Fruit fly (Drosophila melanogaster) whole organism, embryonic: ENCODE data around the gene CSN5.
A peak's percentile ranks its signal among the peaks of the same experiment; 100 is the strongest.

Experiments
- Awh ChIP-seq: fragments of 200-800 bp; sonication (Bioruptor generic); IDR thresholded peaks from 2 replicates; pipeline ENCODE4, ENCODE4 v1.3.6; 2022; ENCODE audit warnings: missing biosample characterization, missing genetic modification characterization
- C15 ChIP-seq: fragments of 200-800 bp; sonication (Bioruptor generic); IDR thresholded peaks from 3 replicates; pipeline ENCODE4 v1.3.6; 2022; ENCODE audit warnings: missing biosample characterization, missing genetic modification characterization
- CG10431 ChIP-seq: fragments of 200-800 bp; sonication (Bioruptor generic); optimal IDR thresholded peaks from 3 replicates; lab custom pipeline; 2018; ENCODE audit warnings: missing biosample characterization, mild to moderate bottlenecking, missing genetic modification characterization
- CG11560 ChIP-seq: fragments of 200-800 bp; sonication (Bioruptor generic); IDR thresholded peaks from 3 replicates; pipeline ENCODE4 v1.3.6; 2022; ENCODE audit warnings: missing biosample characterization, missing genetic modification characterization
- CG15514 ChIP-seq: fragments of 200-800 bp; sonication (Bioruptor generic); optimal IDR thresholded peaks from 3 replicates; lab custom pipeline; 2017; ENCODE audit warnings: missing biosample characterization, missing genetic modification characterization, mild to moderate bottlenecking, moderate library complexity, missing genetic modification reagents
- CG30431 ChIP-seq: fragments of 200-800 bp; sonication (Bioruptor generic); optimal IDR thresholded peaks from 2 replicates; lab custom pipeline; 2017; ENCODE audit warnings: missing biosample characterization, missing genetic modification characterization
- CG3995 ChIP-seq: fragments of 200-800 bp; sonication (Bioruptor generic); optimal IDR thresholded peaks from 3 replicates; lab custom pipeline; 2016; ENCODE audit warnings: missing biosample characterization, missing genetic modification characterization
- CG4328 ChIP-seq: fragments of 200-800 bp; sonication (Bioruptor generic); optimal IDR thresholded peaks from 3 replicates; lab custom pipeline; 2017; ENCODE audit warnings: missing biosample characterization, missing genetic modification reagents, missing genetic modification characterization
- CG4854 ChIP-seq: fragments of 200-800 bp; sonication (Bioruptor generic); optimal IDR thresholded peaks from 2 replicates; lab custom pipeline; 2016; ENCODE audit warnings: missing biosample characterization, missing genetic modification characterization, inconsistent platforms
- CG7786 ChIP-seq: fragments of 200-800 bp; sonication (Bioruptor generic); optimal IDR thresholded peaks from 2 replicates; lab custom pipeline; 2016; ENCODE audit warnings: missing biosample characterization, missing genetic modification characterization
- CG8478 ChIP-seq: fragments of >200 bp; optimal IDR thresholded peaks from 2 replicates; lab custom pipeline; 2018
- CG9437 ChIP-seq: fragments of 200-800 bp; sonication (Bioruptor generic); optimal IDR thresholded peaks from 2 replicates; lab custom pipeline; 2018; ENCODE audit warnings: missing biosample characterization, mild to moderate bottlenecking, missing genetic modification characterization
- Dip2 ChIP-seq: fragments of 200-800 bp; sonication (Bioruptor generic); IDR thresholded peaks from 2 replicates; pipeline ENCODE4 v1.3.6; 2022; ENCODE audit warnings: missing biosample characterization, missing genetic modification characterization
- Doc3 ChIP-seq: fragments of 200-800 bp; sonication (Bioruptor generic); IDR thresholded peaks from 3 replicates; pipeline ENCODE4 v1.3.6; 2022; ENCODE audit warnings: missing biosample characterization, missing genetic modification characterization; ENCODE audit not compliant: partially characterized antibody
- E2f2 ChIP-seq: fragments of 200-800 bp; sonication (Bioruptor generic); IDR thresholded peaks from 2 replicates; pipeline ENCODE4 v1.3.6; 2022; ENCODE audit warnings: missing biosample characterization, missing genetic modification characterization
- Ets65A ChIP-seq: fragments of 200-800 bp; sonication (Bioruptor generic); peaks from one replicate; lab custom pipeline; 2016; ENCODE audit warnings: missing biosample characterization, missing genetic modification characterization
- Hey ChIP-seq: fragments of 200-800 bp; sonication (Bioruptor generic); optimal IDR thresholded peaks from 3 replicates; lab custom pipeline; 2018; ENCODE audit warnings: missing biosample characterization, mild to moderate bottlenecking, missing genetic modification characterization
- MBD-R2 ChIP-seq: fragments of 200-800 bp; sonication (Bioruptor generic); IDR thresholded peaks from 2 replicates; pipeline ENCODE4 v1.3.6; 2022; ENCODE audit warnings: missing biosample characterization, missing genetic modification characterization
- Mad ChIP-seq: fragments of 200-800 bp; sonication (Bioruptor generic); optimal IDR thresholded peaks from 2 replicates; lab custom pipeline; 2016; ENCODE audit warnings: missing biosample characterization, missing genetic modification characterization
- Med ChIP-seq: fragments of 200-800 bp; sonication (Bioruptor generic); peaks from one replicate; lab custom pipeline; 2016; ENCODE audit warnings: missing biosample characterization, missing genetic modification characterization, mild to moderate bottlenecking, inconsistent platforms, moderate library complexity
- Nf-YB ChIP-seq: fragments of 200-800 bp; sonication (Bioruptor generic); optimal IDR thresholded peaks from 3 replicates; lab custom pipeline; 2019; ENCODE audit warnings: missing biosample characterization, mild to moderate bottlenecking, missing genetic modification characterization, moderate library complexity
- Oli ChIP-seq: fragments of 200-800 bp; sonication (Bioruptor generic); optimal IDR thresholded peaks from 2 replicates; lab custom pipeline; 2018; ENCODE audit warnings: missing biosample characterization, mild to moderate bottlenecking, missing genetic modification characterization, moderate library complexity
- Rfx ChIP-seq: fragments of 200-800 bp; sonication (Bioruptor generic); IDR thresholded peaks from 2 replicates; pipeline ENCODE4 v1.3.6; 2022; ENCODE audit warnings: missing biosample characterization, missing genetic modification characterization
- Scr ChIP-seq: fragments of 200-800 bp; sonication (Bioruptor generic); IDR thresholded peaks from 2 replicates; pipeline ENCODE4 v1.3.6; 2022; ENCODE audit warnings: missing biosample characterization, missing genetic modification characterization; ENCODE audit not compliant: partially characterized antibody
- Usf ChIP-seq: fragments of 200-800 bp; sonication (Bioruptor generic); optimal IDR thresholded peaks from 2 replicates; lab custom pipeline; 2017; ENCODE audit warnings: missing genotype, missing biosample characterization, missing genetic modification characterization
- az2 ChIP-seq: fragments of 200-800 bp; sonication (Bioruptor generic); optimal IDR thresholded peaks from 3 replicates; lab custom pipeline; 2016; ENCODE audit warnings: missing biosample characterization, missing genetic modification characterization
- bsh ChIP-seq, 2 experiments: fragments of 200-800 bp; sonication (Bioruptor generic); optimal IDR thresholded peaks; 2 replicates each; lab custom pipeline; 2017 to 2018; ENCODE audit warnings: mild to moderate bottlenecking in 2 of 2, missing biosample characterization in 2 of 2, missing genetic modification characterization in 2 of 2, moderate library complexity in 1 of 2
- cad ChIP-seq: fragments of >200 bp; optimal IDR thresholded peaks from 2 replicates; lab custom pipeline; 2017; ENCODE audit warnings: missing biosample characterization, missing genetic modification characterization
- chif ChIP-seq, 2 experiments: fragments of 200-800 bp; sonication (Bioruptor generic); optimal IDR thresholded peaks; 3 replicates each; lab custom pipeline; 2016; ENCODE audit warnings: missing biosample characterization in 2 of 2, missing genetic modification characterization in 2 of 2
- emc ChIP-seq: fragments of 200-800 bp; sonication (Bioruptor generic); optimal IDR thresholded peaks from 2 replicates; lab custom pipeline; 2016; ENCODE audit warnings: missing biosample characterization, missing genetic modification characterization
- eyg ChIP-seq: fragments of 200-800 bp; sonication (Bioruptor generic); optimal IDR thresholded peaks from 3 replicates; lab custom pipeline; 2016; ENCODE audit warnings: missing biosample characterization, missing genetic modification characterization
- fd96Cb ChIP-seq: fragments of 200-800 bp; sonication (Bioruptor generic); optimal IDR thresholded peaks from 2 replicates; lab custom pipeline; 2018; ENCODE audit warnings: missing biosample characterization, mild to moderate bottlenecking, missing genetic modification characterization, moderate library complexity
- gcm2 ChIP-seq: fragments of 200-800 bp; sonication (Bioruptor generic); optimal IDR thresholded peaks from 2 replicates; lab custom pipeline; 2016; ENCODE audit warnings: missing biosample characterization, missing genetic modification characterization
- gsb ChIP-seq: fragments of 200-800 bp; sonication (Bioruptor generic); IDR thresholded peaks from 2 replicates; pipeline ENCODE4 v1.3.6; 2022; ENCODE audit warnings: missing biosample characterization, missing genetic modification characterization
- her ChIP-seq: fragments of 200-800 bp; sonication (Bioruptor generic); optimal IDR thresholded peaks from 2 replicates; lab custom pipeline; 2016; ENCODE audit warnings: missing biosample characterization, missing genetic modification characterization
- hth ChIP-seq: fragments of >200 bp; optimal IDR thresholded peaks from 2 replicates; lab custom pipeline; 2017; ENCODE audit warnings: inconsistent platforms
- pho ChIP-seq: fragments of 200-800 bp; sonication (Bioruptor generic); optimal IDR thresholded peaks from 2 replicates; lab custom pipeline; 2016; ENCODE audit warnings: missing biosample characterization, missing genetic modification characterization
- prd ChIP-seq, 3 experiments: fragments of >200 bp in 2 of 3; fragments of 200-800 bp in 1 of 3; sonication (Bioruptor generic) in 1 of 3; optimal IDR thresholded peaks in 2 of 3; IDR thresholded peaks in 1 of 3; 2 replicates in 2 of 3; 3 replicates in 1 of 3; pipeline versions ENCODE4 v1.3.6 to Lab custom; 2017 to 2022; ENCODE audit warnings: missing biosample characterization in 1 of 3, missing genetic modification characterization in 1 of 3
- slp2 ChIP-seq: fragments of 200-800 bp; sonication (Bioruptor generic); optimal IDR thresholded peaks from 2 replicates; lab custom pipeline; 2016; ENCODE audit warnings: missing biosample characterization, missing genetic modification characterization
- tna ChIP-seq: fragments of 200-800 bp; sonication (Bioruptor generic); IDR thresholded peaks from 2 replicates; pipeline ENCODE4 v1.3.6; 2022; ENCODE audit warnings: missing biosample characterization, missing genetic modification characterization; ENCODE audit not compliant: partially characterized antibody
- toy ChIP-seq: fragments of 200-800 bp; sonication (Bioruptor generic); IDR thresholded peaks from 2 replicates; pipeline ENCODE4 v1.3.6; 2022; ENCODE audit warnings: missing biosample characterization, missing genetic modification characterization
- twi ChIP-seq: fragments of 200-800 bp; optimal IDR thresholded peaks from 2 replicates; lab custom pipeline; 2019; ENCODE audit warnings: missing biosample characterization, mild to moderate bottlenecking, missing genetic modification characterization, moderate library complexity
- unc-4 ChIP-seq: fragments of 200-800 bp; sonication (Bioruptor generic); IDR thresholded peaks from 2 replicates; pipeline ENCODE4 v1.3.6; 2022; ENCODE audit warnings: missing biosample characterization, missing genetic modification characterization; ENCODE audit not compliant: partially characterized antibody
- vfl ChIP-seq: fragments of 200-800 bp; sonication (Bioruptor generic); optimal IDR thresholded peaks from 2 replicates; lab custom pipeline; 2016; ENCODE audit warnings: missing biosample characterization, missing genetic modification characterization
- wdn ChIP-seq: fragments of 200-800 bp; sonication (Bioruptor generic); IDR thresholded peaks from 2 replicates; pipeline ENCODE4 v1.3.6; 2022; ENCODE audit warnings: missing biosample characterization, missing genetic modification characterization
- zen2 ChIP-seq: fragments of 200-800 bp; sonication (Bioruptor generic); IDR thresholded peaks from 3 replicates; pipeline ENCODE4 v1.3.6; 2022; ENCODE audit warnings: missing biosample characterization, missing genetic modification characterization; ENCODE audit not compliant: partially characterized antibody

The CSN5 gene

dm6 chr3R:16483877-16484417, 14.0 kb downstream of the CSN5 start, which contains the start of gene Der-2 (continued):
- TF ChIP-seq Dip2 (no peak), pho (GFP tag; lab: Kevin White, UChicago) (no peak), fd96Cb (no peak), E2f2 (GFP tag; lab: Robert Waterston, UW) (peak; percentile 85), Rfx (GFP tag; lab: Robert Waterston, UW) (no peak), cad (no peak), eyg (GFP tag; lab: Kevin White, UChicago) (no peak), slp2 (no peak), Oli (tag; lab: Kevin White, UChicago) (no peak), Doc3 (GFP tag; lab: Robert Waterston, UW) (peak; percentile 95), Scr (GFP tag; lab: Robert Waterston, UW) (peak; percentile 91), Awh (no peak), zen2 (peak; percentile 93), CG7786 (no peak), her (no peak), CG3995 (GFP tag; lab: Kevin White, UChicago) (peak; percentile 30), prd (optimal IDR thresholded peaks at IDR 0.05; lab: Kevin White, UChicago) (no peak), prd (GFP tag; IDR thresholded peaks at IDR 0.05; lab: Robert Waterston, UW) (no peak), tna (GFP tag; lab: Robert Waterston, UW) (peak; percentile 83), CG11560 (tag; lab: Robert Waterston, UW) (no peak), CG4854 (no peak), vfl (GFP tag; lab: Kevin White, UChicago) (no peak), CG15514 (peak; percentile 66), twi (tag; lab: Kevin White, UChicago) (no peak), unc-4 (GFP tag; lab: Robert Waterston, UW) (peak; percentile 93)

- peak; percentile 59 for TF ChIP-seq Med (GFP tag; lab: Kevin White, UChicago)
- TF ChIP-seq CG8478 (lab: Kevin White, UChicago), result peak; percentile 66
- TF ChIP-seq C15, result no peak
These were observed 15.8 kb downstream of the CSN5 start for dm6 chr3R:16485487-16486233.

- no peak for TF ChIP-seq Nf-YB (GFP tag; lab: Kevin White, UChicago)
- peak; percentile 18 for TF ChIP-seq Med (GFP tag; lab: Kevin White, UChicago)
- TF ChIP-seq Ets65A (GFP tag; lab: Kevin White, UChicago), result peak; percentile 47
These were observed 25.4 kb downstream of the CSN5 start, which contains the start of gene Cad89D for dm6 chr3R:16495322-16495721. TSS of gene Cad89D (minus strand) at chr3R:16495422.

dm6 chr3R:16496209-16496608, 26.3 kb downstream of the CSN5 start:
- TF ChIP-seq wdn (no peak), az2 (GFP tag; lab: Kevin White, UChicago) (peak; percentile 42), Mad (GFP tag; lab: Kevin White, UChicago) (no peak), hth (lab: Kevin White, UChicago) (no peak), MBD-R2 (GFP tag; lab: Robert Waterston, UW) (no peak), Oli (tag; lab: Kevin White, UChicago) (peak; percentile 69), emc (GFP tag; lab: Kevin White, UChicago) (no peak), toy (GFP tag; lab: Robert Waterston, UW) (no peak), bsh (GFP tag; optimal IDR thresholded peaks at IDR 0.05; lab: Kevin White, UChicago) (peak; percentile 67 to 74), Awh (no peak), CG30431 (GFP tag; lab: Kevin White, UChicago) (no peak), CG4328 (GFP tag; lab: Kevin White, UChicago) (peak; percentile 32), gcm2 (GFP tag; lab: Kevin White, UChicago) (no peak), CG10431 (GFP tag; lab: Kevin White, UChicago) (peak; percentile 7), chif (GFP tag; optimal IDR thresholded peaks at IDR 0.05; lab: Kevin White, UChicago) (peak; percentile 10 to 54), Hey (no peak), gsb (GFP tag; lab: Robert Waterston, UW) (no peak), Med (GFP tag; lab: Kevin White, UChicago) (peak; percentile 77), CG9437 (GFP tag; lab: Kevin White, UChicago) (peak; percentile 47), Usf (GFP tag; lab: Kevin White, UChicago) (no peak)
